Worm (Caenorhabditis elegans): ENCODE data around the gene cox-6B.

ce11 chrIII:2675449-2675848 lies 24.0 kb upstream of the cox-6B start:
- TF ChIP-seq ces-1 (GFP tag; optimal IDR thresholded peaks at IDR 0.05) (no peak), ceh-43 (GFP tag; optimal IDR thresholded peaks at IDR 0.05) (no peak), mab-5 (tag; optimal IDR thresholded peaks at IDR 0.05) (no peak), M03D4.4 (tag; optimal IDR thresholded peaks at IDR 0.05) (no peak), ceh-39 (tag; optimal IDR thresholded peaks at IDR 0.05) (no peak), nhr-237 (tag; optimal IDR thresholded peaks at IDR 0.05) (no peak), pha-4 (tag; optimal IDR thresholded peaks at IDR 0.05) (no peak), blmp-1 (tag; optimal IDR thresholded peaks at IDR 0.05) (no peak), elt-1 (tag; optimal IDR thresholded peaks at IDR 0.05; ENCODE audit: borderline replicate concordance, insufficient read depth) (no peak), ham-2 (GFP tag; optimal IDR thresholded peaks at IDR 0.05) (no peak), nhr-12 (tag; optimal IDR thresholded peaks at IDR 0.05) (no peak), unc-62 (GFP tag; optimal IDR thresholded peaks at IDR 0.05) (no peak), unc-39 (tag; optimal IDR thresholded peaks at IDR 0.05) (no peak), nhr-28 (tag; optimal IDR thresholded peaks at IDR 0.05) (no peak)

Measured in whole organism, mixed stage, embryonic.